Fruit fly (Drosophila melanogaster) whole organism, embryonic: ENCODE measurements around the gene Rnb.

Source experiments
- Aef1 ChIP-seq: fragments of 200-800 bp; sonication (Bioruptor generic); IDR thresholded peaks from 3 replicates; pipeline ENCODE4 v1.3.6; 2022; ENCODE audit warnings: missing biosample characterization, missing genetic modification characterization
- CG1024 ChIP-seq: fragments of 200-800 bp; sonication (Bioruptor generic); IDR thresholded peaks from 2 replicates; pipeline ENCODE4 v1.3.6; 2022; ENCODE audit warnings: missing biosample characterization, missing genetic modification characterization
- CG11093 ChIP-seq: fragments of 200-800 bp; sonication (Bioruptor generic); IDR thresholded peaks from 3 replicates; pipeline ENCODE4 v1.3.6; 2022; ENCODE audit warnings: missing biosample characterization, missing genetic modification characterization
- CG12236 ChIP-seq: fragments of 200-800 bp; sonication (Bioruptor generic); optimal IDR thresholded peaks from 2 replicates; lab custom pipeline; 2016; ENCODE audit warnings: missing biosample characterization, missing genetic modification characterization
- CG13296 ChIP-seq: fragments of 200-800 bp; sonication (Bioruptor generic); optimal IDR thresholded peaks from 3 replicates; lab custom pipeline; 2018; ENCODE audit warnings: missing biosample characterization, mild to moderate bottlenecking, missing genetic modification characterization
- CG14014 ChIP-seq: fragments of 200-800 bp; sonication (Bioruptor generic); IDR thresholded peaks from 2 replicates; pipeline ENCODE4 v1.3.6; 2022; ENCODE audit warnings: missing biosample characterization, missing genetic modification characterization
- CG16779 ChIP-seq: fragments of 200-800 bp; sonication (Bioruptor generic); IDR thresholded peaks from 2 replicates; pipeline ENCODE4 v1.3.6; 2022; ENCODE audit warnings: missing biosample characterization, missing genetic modification characterization
- CG2116 ChIP-seq: fragments of 200-800 bp; sonication (Bioruptor generic); optimal IDR thresholded peaks from 3 replicates; lab custom pipeline; 2018; ENCODE audit warnings: missing biosample characterization, mild to moderate bottlenecking, missing genetic modification characterization
- CG2120 ChIP-seq: fragments of 200-800 bp; sonication (Bioruptor generic); optimal IDR thresholded peaks from 3 replicates; lab custom pipeline; 2016; ENCODE audit warnings: missing biosample characterization, missing genetic modification characterization
- CG30403 ChIP-seq: fragments of 200-800 bp; sonication (Bioruptor generic); optimal IDR thresholded peaks from 3 replicates; lab custom pipeline; 2016; ENCODE audit warnings: missing biosample characterization, missing genetic modification characterization
- CG30431 ChIP-seq: fragments of 200-800 bp; sonication (Bioruptor generic); optimal IDR thresholded peaks from 2 replicates; lab custom pipeline; 2017; ENCODE audit warnings: missing biosample characterization, missing genetic modification characterization
- CG34422 ChIP-seq: fragments of 200-800 bp; sonication (Bioruptor generic); IDR thresholded peaks from 3 replicates; pipeline ENCODE4 v1.3.6; 2022; ENCODE audit warnings: missing biosample characterization, missing genetic modification characterization
- CG4424 ChIP-seq: fragments of 200-800 bp; sonication (Bioruptor generic); optimal IDR thresholded peaks from 3 replicates; lab custom pipeline; 2016; ENCODE audit warnings: missing biosample characterization, missing genetic modification characterization
- CG6813 ChIP-seq: fragments of 200-800 bp; sonication (Bioruptor generic); optimal IDR thresholded peaks from 2 replicates; lab custom pipeline; 2017; ENCODE audit warnings: missing biosample characterization, missing genetic modification characterization, mild to moderate bottlenecking, moderate library complexity, missing genetic modification reagents
- CG8290 ChIP-seq, 3 experiments: fragments of 200-800 bp; sonication (Bioruptor generic); optimal IDR thresholded peaks; 2 replicates each; lab custom pipeline; 2016 to 2019; ENCODE audit warnings: missing biosample characterization in 3 of 3, missing genetic modification characterization in 3 of 3, mild to moderate bottlenecking in 2 of 3, moderate library complexity in 1 of 3
- CG8359 ChIP-seq: fragments of 200-800 bp; sonication (Bioruptor generic); optimal IDR thresholded peaks from 2 replicates; lab custom pipeline; 2017; ENCODE audit warnings: missing biosample characterization, mild to moderate bottlenecking, missing genetic modification characterization, borderline replicate concordance
- CG8944 ChIP-seq: fragments of 200-800 bp; sonication (Bioruptor generic); optimal IDR thresholded peaks from 3 replicates; lab custom pipeline; 2016; ENCODE audit warnings: missing biosample characterization, missing genetic modification characterization
- D19A ChIP-seq: fragments of 200-800 bp; optimal IDR thresholded peaks from 3 replicates; lab custom pipeline; 2019; ENCODE audit warnings: missing biosample characterization, mild to moderate bottlenecking, missing genetic modification characterization, moderate library complexity
- Deaf1 ChIP-seq: fragments of 200-800 bp; optimal IDR thresholded peaks from 3 replicates; lab custom pipeline; 2019; ENCODE audit warnings: missing biosample characterization, mild to moderate bottlenecking, missing genetic modification characterization, moderate library complexity
- Dfd ChIP-seq, 2 experiments: fragments of >200 bp; optimal IDR thresholded peaks; 2 replicates each; lab custom pipeline; 2017; ENCODE audit warnings: missing biosample characterization in 2 of 2, missing genetic modification characterization in 2 of 2
- E2f1 ChIP-seq: fragments of 200-800 bp; sonication (Bioruptor generic); IDR thresholded peaks from 2 replicates; pipeline ENCODE4 v1.3.6; 2022; ENCODE audit warnings: missing biosample characterization, missing genetic modification characterization
- Elba2 ChIP-seq: fragments of 200-800 bp; sonication (Bioruptor generic); optimal IDR thresholded peaks from 3 replicates; lab custom pipeline; 2016; ENCODE audit warnings: missing biosample characterization, missing genetic modification characterization
- Hsf ChIP-seq: fragments of 200-800 bp; sonication (Bioruptor generic); optimal IDR thresholded peaks from 3 replicates; lab custom pipeline; 2016; ENCODE audit warnings: missing biosample characterization, missing genetic modification characterization
- Jarid2 ChIP-seq: fragments of 200-800 bp; sonication (Bioruptor generic); optimal IDR thresholded peaks from 3 replicates; lab custom pipeline; 2017; ENCODE audit warnings: mild to moderate bottlenecking, missing biosample characterization, missing genetic modification reagents, missing genetic modification characterization
- Kr ChIP-seq: fragments of 200-800 bp; sonication (Bioruptor generic); optimal IDR thresholded peaks from 2 replicates; lab custom pipeline; 2017; ENCODE audit warnings: missing biosample characterization, mild to moderate bottlenecking, missing genetic modification characterization
- Mes4 ChIP-seq: fragments of 200-800 bp; sonication (Bioruptor generic); optimal IDR thresholded peaks from 2 replicates; lab custom pipeline; 2016; ENCODE audit warnings: missing biosample characterization, missing genetic modification characterization
- Six4 ChIP-seq: fragments of 200-800 bp; sonication (Bioruptor generic); optimal IDR thresholded peaks from 2 replicates; lab custom pipeline; 2016; ENCODE audit warnings: missing biosample characterization, missing genetic modification characterization
- Sox100B ChIP-seq: fragments of 200-800 bp; sonication (Bioruptor generic); optimal IDR thresholded peaks from 3 replicates; lab custom pipeline; 2018; ENCODE audit warnings: missing biosample characterization, mild to moderate bottlenecking, missing genetic modification characterization
- Taf1 ChIP-seq: fragments of 200-800 bp; sonication (Bioruptor generic); IDR thresholded peaks from 2 replicates; pipeline ENCODE4 v1.3.6; 2022; ENCODE audit warnings: missing biosample characterization, missing genetic modification characterization
- Usf ChIP-seq: fragments of 200-800 bp; sonication (Bioruptor generic); optimal IDR thresholded peaks from 2 replicates; lab custom pipeline; 2017; ENCODE audit warnings: missing genotype, missing biosample characterization, missing genetic modification characterization
- aop ChIP-seq: fragments of 200-800 bp; sonication (Bioruptor generic); IDR thresholded peaks from 2 replicates; pipeline ENCODE4 v1.3.6; 2022; ENCODE audit warnings: missing biosample characterization, missing genetic modification characterization
- ash1 ChIP-seq: fragments of 200-800 bp; sonication (Bioruptor generic); optimal IDR thresholded peaks from 2 replicates; lab custom pipeline; 2018; ENCODE audit warnings: missing biosample characterization, mild to moderate bottlenecking, missing genetic modification characterization
- cad ChIP-seq: fragments of >200 bp; optimal IDR thresholded peaks from 2 replicates; lab custom pipeline; 2017; ENCODE audit warnings: missing biosample characterization, missing genetic modification characterization
- caup ChIP-seq: fragments of 200-800 bp; sonication (Bioruptor generic); optimal IDR thresholded peaks from 3 replicates; lab custom pipeline; 2017; ENCODE audit warnings: missing biosample characterization, mild to moderate bottlenecking, missing genetic modification characterization, moderate library complexity; ENCODE audit not compliant: severe bottlenecking
- crc ChIP-seq: fragments of 200-800 bp; sonication (Bioruptor generic); optimal IDR thresholded peaks from 2 replicates; lab custom pipeline; 2016; ENCODE audit warnings: missing biosample characterization, missing genetic modification characterization
- dimm ChIP-seq: fragments of 200-800 bp; sonication (Bioruptor generic); IDR thresholded peaks from 2 replicates; pipeline ENCODE4 v1.3.6; 2022; ENCODE audit warnings: missing biosample characterization, missing genetic modification characterization
- en ChIP-seq: fragments of 200-800 bp; sonication (Bioruptor generic); optimal IDR thresholded peaks from 2 replicates; lab custom pipeline; 2016; ENCODE audit warnings: missing biosample characterization, missing genetic modification characterization
- eve ChIP-seq, 2 experiments: fragments of >200 bp; optimal IDR thresholded peaks; 2 replicates each; lab custom pipeline; 2017; ENCODE audit warnings: missing biosample characterization in 2 of 2, missing genetic modification characterization in 2 of 2
- fd102C ChIP-seq: fragments of 200-800 bp; sonication (Bioruptor generic); optimal IDR thresholded peaks from 2 replicates; lab custom pipeline; 2018; ENCODE audit warnings: missing biosample characterization, mild to moderate bottlenecking, missing genetic modification characterization, moderate library complexity
- gcm2 ChIP-seq: fragments of 200-800 bp; sonication (Bioruptor generic); optimal IDR thresholded peaks from 2 replicates; lab custom pipeline; 2016; ENCODE audit warnings: missing biosample characterization, missing genetic modification characterization
- gsb-n ChIP-seq: fragments of 200-800 bp; sonication (Bioruptor generic); optimal IDR thresholded peaks from 3 replicates; lab custom pipeline; 2018; ENCODE audit warnings: missing biosample characterization, mild to moderate bottlenecking, missing genetic modification characterization
- h ChIP-seq: fragments of >200 bp; optimal IDR thresholded peaks from 2 replicates; lab custom pipeline; 2017
- jigr1 ChIP-seq: fragments of 200-800 bp; sonication (Bioruptor generic); IDR thresholded peaks from 3 replicates; pipeline ENCODE4 v1.3.6; 2022; ENCODE audit warnings: missing biosample characterization, missing genetic modification characterization
- kah ChIP-seq: fragments of 200-800 bp; sonication (Bioruptor generic); optimal IDR thresholded peaks from 2 replicates; lab custom pipeline; 2018; ENCODE audit warnings: missing biosample characterization, mild to moderate bottlenecking, missing genetic modification characterization
- kni ChIP-seq: fragments of 200-800 bp; sonication (Bioruptor generic); optimal IDR thresholded peaks from 3 replicates; lab custom pipeline; 2017; ENCODE audit warnings: mild to moderate bottlenecking, missing biosample characterization, missing genetic modification reagents, missing genetic modification characterization
- mam ChIP-seq: fragments of 200-800 bp; sonication (Bioruptor generic); optimal IDR thresholded peaks from 3 replicates; lab custom pipeline; 2016; ENCODE audit warnings: missing biosample characterization, missing genetic modification characterization
- oc ChIP-seq: fragments of 200-800 bp; sonication (Bioruptor generic); optimal IDR thresholded peaks from 2 replicates; lab custom pipeline; 2018; ENCODE audit warnings: missing biosample characterization, mild to moderate bottlenecking, missing genetic modification characterization, moderate library complexity
- peb ChIP-seq: fragments of 200-800 bp; sonication (Bioruptor generic); IDR thresholded peaks from 2 replicates; pipeline ENCODE4 v1.3.6; 2022; ENCODE audit warnings: missing biosample characterization, missing genetic modification characterization
- pzg ChIP-seq: fragments of 200-800 bp; sonication (Bioruptor generic); optimal IDR thresholded peaks from 3 replicates; lab custom pipeline; 2018; ENCODE audit warnings: missing biosample characterization, mild to moderate bottlenecking, missing genetic modification characterization, moderate library complexity
- sima ChIP-seq: fragments of 200-800 bp; sonication (Bioruptor generic); optimal IDR thresholded peaks from 2 replicates; lab custom pipeline; 2016; ENCODE audit warnings: missing biosample characterization, missing genetic modification characterization
- unc-4 ChIP-seq: fragments of 200-800 bp; sonication (Bioruptor generic); IDR thresholded peaks from 2 replicates; pipeline ENCODE4 v1.3.6; 2022; ENCODE audit warnings: missing biosample characterization, missing genetic modification characterization; ENCODE audit not compliant: partially characterized antibody

Gene Rnb

dm6 chr3R:29772795-29773331 lies 26.3 kb downstream of the Rnb start (continued):
- TF ChIP-seq caup (GFP tag; lab: Kevin White, UChicago) = peak; percentile 18
- TF ChIP-seq CG4424 (GFP tag; lab: Kevin White, UChicago) = no peak
- no peak for TF ChIP-seq gsb-n (tag; lab: Kevin White, UChicago)
- TF ChIP-seq Jarid2 (GFP tag; lab: Kevin White, UChicago) = peak; percentile 96
- TF ChIP-seq CG6813 (GFP tag; lab: Kevin White, UChicago) = no peak
- no peak for TF ChIP-seq Dfd (GFP tag; optimal IDR thresholded peaks at IDR 0.05; lab: Kevin White, UChicago)
- TF ChIP-seq fd102C (GFP tag; lab: Kevin White, UChicago) = no peak
- no peak for TF ChIP-seq E2f1 (GFP tag; lab: Robert Waterston, UW)
- no peak for TF ChIP-seq crc
- no peak for TF ChIP-seq sima (GFP tag; lab: Kevin White, UChicago)
- TF ChIP-seq en (GFP tag; lab: Kevin White, UChicago) = no peak
- TF ChIP-seq dimm (GFP tag; lab: Robert Waterston, UW) = no peak
- TF ChIP-seq ash1 = no peak
- TF ChIP-seq CG1024 (GFP tag; lab: Robert Waterston, UW) = no peak
- TF ChIP-seq CG8359 = no peak
- no peak for TF ChIP-seq mam (GFP tag; lab: Kevin White, UChicago)
- peak; percentile 61 for TF ChIP-seq oc (tag; lab: Kevin White, UChicago)
- TF ChIP-seq aop (GFP tag; lab: Robert Waterston, UW) = no peak
- TF ChIP-seq CG8290 (GFP tag; optimal IDR thresholded peaks at IDR 0.05; lab: Kevin White, UChicago) = no peak
- TF ChIP-seq CG8290 (tag; optimal IDR thresholded peaks at IDR 0.05; lab: Kevin White, UChicago) = peak in 1 of 2 experiments; percentile 80
- TF ChIP-seq pzg (GFP tag; lab: Kevin White, UChicago) = peak; percentile 11
- no peak for TF ChIP-seq Kr (GFP tag; lab: Kevin White, UChicago)
- TF ChIP-seq CG12236 (GFP tag; lab: Kevin White, UChicago) = no peak
- TF ChIP-seq Aef1 (GFP tag; lab: Robert Waterston, UW) = peak; percentile 78
- peak; percentile 20; the same call in 1 of the 2 replicates for TF ChIP-seq peb
- no peak for TF ChIP-seq CG11093 (GFP tag; lab: Robert Waterston, UW)
- peak; percentile 83 for TF ChIP-seq CG34422
- TF ChIP-seq Deaf1 (tag; lab: Kevin White, UChicago) = peak; percentile 63
- TF ChIP-seq CG8944 (GFP tag; lab: Kevin White, UChicago) = no peak
- TF ChIP-seq jigr1 (GFP tag; lab: Robert Waterston, UW) = no peak
- TF ChIP-seq CG16779 = 0 out of 2 replicates have a peak, but pooled peaks have one; percentile 61
- TF ChIP-seq eve (GFP tag; optimal IDR thresholded peaks at IDR 0.05; lab: Kevin White, UChicago) = no peak
- peak; percentile 82 for TF ChIP-seq kni
- TF ChIP-seq CG14014 (GFP tag; lab: Robert Waterston, UW) = peak; percentile 5; the same call in 1 of the 2 replicates
- TF ChIP-seq h (lab: Kevin White, UChicago) = no peak
- no peak for TF ChIP-seq CG30403 (GFP tag; lab: Kevin White, UChicago)
- no peak for TF ChIP-seq Elba2
- TF ChIP-seq Six4 = no peak
- TF ChIP-seq unc-4 (GFP tag; lab: Robert Waterston, UW) = peak; percentile 34; the same call in 1 of the 2 replicates
- TF ChIP-seq CG30431 (GFP tag; lab: Kevin White, UChicago) = no peak
- TF ChIP-seq gcm2 = no peak
- no peak for TF ChIP-seq CG2116 (GFP tag; lab: Kevin White, UChicago)
- peak; percentile 19 for TF ChIP-seq D19A
- peak; percentile 52 for TF ChIP-seq kah (GFP tag; lab: Kevin White, UChicago)
- no peak for TF ChIP-seq Mes4 (GFP tag; lab: Kevin White, UChicago)
- no peak for TF ChIP-seq cad (GFP tag; lab: Kevin White, UChicago)
- TF ChIP-seq Usf (GFP tag; lab: Kevin White, UChicago) = no peak
- peak; percentile 22; the same call in 1 of the 2 replicates for TF ChIP-seq Taf1
- TF ChIP-seq Sox100B = no peak
- no peak for TF ChIP-seq CG2120 (GFP tag; lab: Kevin White, UChicago)
- no peak for TF ChIP-seq Hsf (GFP tag; lab: Kevin White, UChicago)
- peak; percentile 27 for TF ChIP-seq CG13296
